Fruit fly (Drosophila melanogaster): ENCODE results near the gene CG42245.
A peak's percentile ranks its signal among the peaks of the same experiment; 100 is the strongest.

Gene CG42245

DNA sequence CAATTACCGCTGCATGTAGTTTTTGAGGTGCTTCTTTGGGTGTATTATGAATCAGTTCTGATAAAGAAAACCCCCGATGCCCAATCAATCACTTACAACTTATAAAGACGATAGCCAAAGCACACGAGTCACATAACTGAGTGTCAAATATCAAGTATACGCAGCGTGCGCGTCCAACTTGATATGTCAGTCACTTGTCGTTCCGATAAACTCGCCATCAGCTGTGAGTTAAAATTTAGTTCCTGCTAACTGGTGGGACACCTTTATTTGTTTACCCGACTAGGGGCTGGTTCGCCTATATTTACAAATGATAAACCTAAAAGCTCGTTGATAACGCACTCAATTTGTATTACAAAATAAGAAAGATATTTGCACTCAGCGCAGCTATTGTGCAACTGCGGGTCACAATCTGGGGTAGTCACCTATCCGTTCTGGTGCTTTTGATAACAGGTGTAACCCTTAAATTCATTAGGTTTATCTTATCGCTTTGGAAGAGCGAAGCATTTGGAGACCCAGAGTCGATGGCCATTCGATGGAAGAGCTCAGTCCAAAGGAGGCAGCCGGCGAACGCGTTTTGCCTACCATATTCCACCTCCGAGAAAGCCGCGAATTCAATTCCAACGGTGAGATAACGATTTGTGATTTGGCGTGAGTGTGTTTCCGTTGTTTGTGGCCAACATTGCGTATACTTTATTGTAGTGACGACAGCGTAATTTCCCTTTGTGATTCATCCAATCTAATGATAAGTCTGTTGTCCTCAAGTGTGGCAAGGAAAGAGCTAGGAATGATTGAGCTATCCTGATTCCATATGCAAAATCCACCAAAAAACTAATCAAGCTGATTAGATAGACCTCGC lies 16.2 kb downstream of the CG42245 start, which contains the start of gene CG1246 (continued):
- TF ChIP-seq Max (GFP tag; optimal IDR thresholded peaks at IDR 0.05): no peak
- no peak for TF ChIP-seq CG12744 (GFP tag; optimal IDR thresholded peaks at IDR 0.05)
- TF ChIP-seq CG30020 (tag; optimal IDR thresholded peaks at IDR 0.05): no peak
- TF ChIP-seq mirr (GFP tag; optimal IDR thresholded peaks at IDR 0.05): peak; percentile 94
- TF ChIP-seq sima (GFP tag; optimal IDR thresholded peaks at IDR 0.05): no peak
- TF ChIP-seq CG10979 (tag; optimal IDR thresholded peaks at IDR 0.05): peak; percentile 8
- TF ChIP-seq CG6254 (GFP tag; optimal IDR thresholded peaks at IDR 0.05): no peak
- no peak for TF ChIP-seq chif (GFP tag; optimal IDR thresholded peaks at IDR 0.05)
- TF ChIP-seq CG5953 (GFP tag; IDR thresholded peaks at IDR 0.05): no peak
- no peak for TF ChIP-seq CG2116 (GFP tag; optimal IDR thresholded peaks at IDR 0.05)
- no peak for TF ChIP-seq CG43689 (GFP tag; IDR thresholded peaks at IDR 0.05)
- no peak for TF ChIP-seq otp (GFP tag; IDR thresholded peaks at IDR 0.05)
- no peak; the same call in 1 of the 2 replicates for TF ChIP-seq ttk (GFP tag; IDR thresholded peaks at IDR 0.05)
- no peak for TF ChIP-seq CG17568 (GFP tag; optimal IDR thresholded peaks at IDR 0.05)
- peak; percentile 34 for TF ChIP-seq Med (GFP tag)
- no peak for TF ChIP-seq CG17359 (tag; optimal IDR thresholded peaks at IDR 0.05)
- no peak for TF ChIP-seq CG17829 (tag; optimal IDR thresholded peaks at IDR 0.05)
- no peak for TF ChIP-seq yki (optimal IDR thresholded peaks at IDR 0.05)
- no peak for TF ChIP-seq crol (GFP tag; IDR thresholded peaks at IDR 0.05)
- no peak for TF ChIP-seq cato (GFP tag; optimal IDR thresholded peaks at IDR 0.05; ENCODE audit: borderline replicate concordance)
- no peak for TF ChIP-seq zfh1 (GFP tag; IDR thresholded peaks at IDR 0.05)
- no peak for TF ChIP-seq Tbp (GFP tag; optimal IDR thresholded peaks at IDR 0.05)
- TF ChIP-seq CG10274 (GFP tag; optimal IDR thresholded peaks at IDR 0.05): no peak
- TF ChIP-seq CG18011 (GFP tag; optimal IDR thresholded peaks at IDR 0.05): peak; percentile 18
- no peak for TF ChIP-seq ro (GFP tag; IDR thresholded peaks at IDR 0.05)
- TF ChIP-seq bbx (GFP tag; IDR thresholded peaks at IDR 0.05; ENCODE audit: partially characterized antibody): no peak
- TF ChIP-seq br (optimal IDR thresholded peaks at IDR 0.05): no peak
- TF ChIP-seq CG6689 (GFP tag; IDR thresholded peaks at IDR 0.05): 0 out of 2 replicates have a peak, but pooled peaks have one; percentile 5
- no peak for TF ChIP-seq PHDP (tag; optimal IDR thresholded peaks at IDR 0.05)
- TF ChIP-seq sens (GFP tag): no peak
- TF ChIP-seq mam (GFP tag; optimal IDR thresholded peaks at IDR 0.05): no peak
- no peak for TF ChIP-seq aop (GFP tag; IDR thresholded peaks at IDR 0.05)
- TF ChIP-seq CG7372 (GFP tag; IDR thresholded peaks at IDR 0.05): 0 out of 2 replicates have a peak, but pooled peaks have one; percentile 30
- TF ChIP-seq CG7963 (GFP tag; IDR thresholded peaks at IDR 0.05; ENCODE audit: partially characterized antibody): no peak
- TF ChIP-seq z (GFP tag; IDR thresholded peaks at IDR 0.05): 0 out of 3 replicates have a peak, but pooled peaks have one; percentile 17
- no peak for TF ChIP-seq CG7839 (tag; optimal IDR thresholded peaks at IDR 0.05)
- no peak for TF ChIP-seq Hey (tag; optimal IDR thresholded peaks at IDR 0.05)
- no peak for TF ChIP-seq peb (GFP tag; IDR thresholded peaks at IDR 0.05)
- no peak for TF ChIP-seq sim (GFP tag; IDR thresholded peaks at IDR 0.05)
- TF ChIP-seq mld (GFP tag; IDR thresholded peaks at IDR 0.05; ENCODE audit: partially characterized antibody): no peak
- no peak for TF ChIP-seq bowl (GFP tag; IDR thresholded peaks at IDR 0.05)
- no peak for TF ChIP-seq cad (GFP tag; optimal IDR thresholded peaks at IDR 0.05)
- no peak for TF ChIP-seq shn (GFP tag; optimal IDR thresholded peaks at IDR 0.05)
- no peak for TF ChIP-seq CG9215 (GFP tag; IDR thresholded peaks at IDR 0.05)
- peak; percentile 77 for TF ChIP-seq sug (tag; optimal IDR thresholded peaks at IDR 0.05)
- no peak for TF ChIP-seq Deaf1 (tag; optimal IDR thresholded peaks at IDR 0.05)
